Worm (Caenorhabditis elegans) whole organism, L1 larva: Measurements from ENCODE around the gene trr-1.

Source experiments
- C04F5.9 ChIP-seq: sonication (generic microtip); optimal IDR thresholded peaks from 2 replicates; lab custom pipeline; 2016; ENCODE audit warnings: missing genetic modification characterization, missing compliant biosample characterization
- C16A3.4 ChIP-seq: fragments of 150-350 bp; optimal IDR thresholded peaks from 2 replicates; lab custom pipeline; 2014; ENCODE audit warnings: missing biosample characterization, missing genetic modification characterization
- C34B4.2 ChIP-seq: sonication (generic microtip); optimal IDR thresholded peaks from 2 replicates; lab custom pipeline; 2017; ENCODE audit warnings: mild to moderate bottlenecking, missing genetic modification characterization, missing compliant biosample characterization
- Y116A8C.19 ChIP-seq: sonication (generic microtip); optimal IDR thresholded peaks from 2 replicates; lab custom pipeline; 2016; ENCODE audit warnings: missing compliant biosample characterization, missing genetic modification characterization, borderline replicate concordance
- aly-2 ChIP-seq: fragments of 150-350 bp; optimal IDR thresholded peaks from 2 replicates; lab custom pipeline; 2014; ENCODE audit warnings: missing biosample characterization, missing genetic modification characterization
- ceh-8 ChIP-seq: fragments of 200-800 bp; sonication (Bioruptor generic); optimal IDR thresholded peaks from 2 replicates; lab custom pipeline; 2018; ENCODE audit warnings: mild to moderate bottlenecking, missing genetic modification characterization, moderate library complexity, missing compliant biosample characterization
- ceh-82 ChIP-seq, 3 experiments: fragments of 150-350 bp in 1 of 3; sonication (generic microtip) in 2 of 3; optimal IDR thresholded peaks; 2 replicates each; lab custom pipeline; 2014 to 2017; ENCODE audit warnings: missing biosample characterization in 3 of 3, missing genetic modification characterization in 3 of 3
- dsc-1 ChIP-seq: sonication (generic microtip); optimal IDR thresholded peaks from 2 replicates; lab custom pipeline; 2016; ENCODE audit warnings: mild to moderate bottlenecking, missing genetic modification characterization, missing compliant biosample characterization
- efl-1 ChIP-seq, 4 experiments: fragments of 150-350 bp; optimal IDR thresholded peaks in 3 of 4; peaks in 1 of 4; 1 replicate in 1 of 4; 2 replicates in 3 of 4; lab custom pipeline; 2014; ENCODE audit warnings: missing biosample characterization in 2 of 4, missing genetic modification characterization in 2 of 4, missing genetic modification reagents in 2 of 4
- elt-2 ChIP-seq: sonication (generic microtip); optimal IDR thresholded peaks from 2 replicates; lab custom pipeline; 2016; ENCODE audit warnings: missing genetic modification characterization, mild to moderate bottlenecking, inconsistent platforms, missing compliant biosample characterization, missing genetic modification reagents
- elt-3 ChIP-seq, 6 experiments: fragments of 150-350 bp in 1 of 6; sonication (generic microtip); optimal IDR thresholded peaks; 2 replicates each; lab custom pipeline; 2017 to 2018; ENCODE audit warnings: missing biosample characterization in 6 of 6, missing genetic modification characterization in 6 of 6, inconsistent platforms in 1 of 6
- ets-5 ChIP-seq: fragments of 200-800 bp; sonication (Bioruptor generic); IDR thresholded peaks from 2 replicates; pipeline ENCODE4 v1.3.6; 2022; ENCODE audit warnings: missing genetic modification characterization, missing compliant biosample characterization
- fkh-8 ChIP-seq: sonication (generic microtip); optimal IDR thresholded peaks from 2 replicates; lab custom pipeline; 2016; ENCODE audit warnings: mild to moderate bottlenecking, missing genetic modification characterization, missing compliant biosample characterization
- hlh-4 ChIP-seq: sonication (generic microtip); optimal IDR thresholded peaks from 2 replicates; lab custom pipeline; 2016; ENCODE audit warnings: mild to moderate bottlenecking, missing genetic modification characterization, missing compliant biosample characterization
- irx-1 ChIP-seq: sonication (generic microtip); optimal IDR thresholded peaks from 2 replicates; lab custom pipeline; 2016; ENCODE audit warnings: missing genetic modification characterization, missing compliant biosample characterization
- lin-13 ChIP-seq: fragments of 150-350 bp; optimal IDR thresholded peaks from 2 replicates; lab custom pipeline; 2014; ENCODE audit warnings: missing biosample characterization, missing genetic modification reagents, missing genetic modification characterization
- lin-15B ChIP-seq: fragments of 150-350 bp; sonication (generic microtip); optimal IDR thresholded peaks from 3 replicates; lab custom pipeline; 2014; ENCODE audit warnings: missing biosample characterization, missing genetic modification characterization
- lin-35 ChIP-seq, 2 experiments: fragments of 150-350 bp; optimal IDR thresholded peaks; 2 replicates each; lab custom pipeline; 2014; ENCODE audit warnings: missing biosample characterization in 2 of 2, missing genetic modification characterization in 2 of 2, missing genetic modification reagents in 2 of 2
- lin-39 ChIP-seq: fragments of 150-350 bp; optimal IDR thresholded peaks from 2 replicates; lab custom pipeline; 2014; ENCODE audit warnings: missing biosample characterization, missing genetic modification reagents, missing genetic modification characterization
- lir-3 ChIP-seq: sonication (generic microtip); optimal IDR thresholded peaks from 2 replicates; lab custom pipeline; 2016; ENCODE audit warnings: mild to moderate bottlenecking, missing genetic modification characterization, moderate library complexity, missing compliant biosample characterization; ENCODE audit not compliant: poor library complexity
- lsy-2 ChIP-seq, 2 experiments: fragments of 150-350 bp; optimal IDR thresholded peaks; 2 replicates each; lab custom pipeline; 2014; ENCODE audit warnings: missing biosample characterization in 2 of 2, missing genetic modification characterization in 2 of 2
- mab-9 ChIP-seq: fragments of 200-800 bp; sonication (Bioruptor generic); IDR thresholded peaks from 2 replicates; pipeline ENCODE4 v1.3.6; 2022; ENCODE audit warnings: missing genetic modification reagents, missing genetic modification characterization, missing compliant biosample characterization
- mdl-1 ChIP-seq, 2 experiments: fragments of 150-350 bp; optimal IDR thresholded peaks; 2 replicates each; lab custom pipeline; 2014 to 2017; ENCODE audit warnings: missing biosample characterization in 2 of 2, missing genetic modification characterization in 2 of 2, inconsistent platforms in 1 of 2
- mef-2 ChIP-seq: fragments of 150-350 bp; optimal IDR thresholded peaks from 2 replicates; lab custom pipeline; 2014; ENCODE audit warnings: missing biosample characterization, missing genetic modification characterization
- nhr-12 ChIP-seq: sonication (generic microtip); optimal IDR thresholded peaks from 2 replicates; lab custom pipeline; 2017; ENCODE audit warnings: missing biosample characterization, missing genetic modification characterization
- nhr-47 ChIP-seq: sonication (generic microtip); optimal IDR thresholded peaks from 2 replicates; lab custom pipeline; 2016; ENCODE audit warnings: mild to moderate bottlenecking, missing genetic modification characterization, moderate library complexity, missing compliant biosample characterization
- nhr-71 ChIP-seq: sonication (generic microtip); optimal IDR thresholded peaks from 2 replicates; lab custom pipeline; 2016; ENCODE audit warnings: mild to moderate bottlenecking, missing genetic modification characterization, moderate library complexity, missing compliant biosample characterization
- nhr-76 ChIP-seq: sonication (generic microtip); optimal IDR thresholded peaks from 2 replicates; lab custom pipeline; 2017; ENCODE audit warnings: missing biosample characterization, missing genetic modification characterization
- nhr-85 ChIP-seq: sonication (generic microtip); peaks from one replicate; lab custom pipeline; 2016; ENCODE audit warnings: missing genetic modification characterization, inconsistent platforms, missing compliant biosample characterization
- pag-3 ChIP-seq: sonication (generic microtip); optimal IDR thresholded peaks from 2 replicates; lab custom pipeline; 2017; ENCODE audit warnings: missing genetic modification characterization, mild to moderate bottlenecking, missing compliant biosample characterization, antibody characterized with exemption, borderline replicate concordance; ENCODE audit not compliant: insufficient read depth
- pax-3 ChIP-seq: fragments of 200-800 bp; sonication (Bioruptor generic); optimal IDR thresholded peaks from 2 replicates; lab custom pipeline; 2018; ENCODE audit warnings: mild to moderate bottlenecking, missing genetic modification characterization, moderate library complexity, missing compliant biosample characterization
- rnt-1 ChIP-seq: sonication (generic microtip); optimal IDR thresholded peaks from 2 replicates; lab custom pipeline; 2016; ENCODE audit warnings: mild to moderate bottlenecking, missing genetic modification characterization, moderate library complexity, missing compliant biosample characterization
- skn-1 ChIP-seq: fragments of 150-350 bp; optimal IDR thresholded peaks from 2 replicates; lab custom pipeline; 2014; ENCODE audit warnings: missing biosample characterization, missing genetic modification characterization
- snu-23 ChIP-seq: sonication (generic microtip); optimal IDR thresholded peaks from 2 replicates; lab custom pipeline; 2016; ENCODE audit warnings: missing genetic modification characterization, missing compliant biosample characterization
- sox-4 ChIP-seq: sonication (generic microtip); optimal IDR thresholded peaks from 2 replicates; lab custom pipeline; 2016; ENCODE audit warnings: missing genetic modification characterization, missing compliant biosample characterization
- sup-37 ChIP-seq: fragments of 200-800 bp; sonication (Bioruptor generic); optimal IDR thresholded peaks from 2 replicates; lab custom pipeline; 2018; ENCODE audit warnings: mild to moderate bottlenecking, missing genetic modification characterization, missing compliant biosample characterization
- unc-130 ChIP-seq: fragments of 150-350 bp; optimal IDR thresholded peaks from 2 replicates; lab custom pipeline; 2017; ENCODE audit warnings: missing biosample characterization, missing genetic modification characterization, inconsistent platforms
- unc-98 ChIP-seq: fragments of 200-800 bp; sonication (Bioruptor generic); IDR thresholded peaks from 2 replicates; pipeline ENCODE4 v1.3.6; 2022; ENCODE audit warnings: missing genetic modification characterization, missing compliant biosample characterization
- vab-15 ChIP-seq: sonication (generic microtip); optimal IDR thresholded peaks from 2 replicates; lab custom pipeline; 2017; ENCODE audit warnings: missing genotype, mild to moderate bottlenecking, missing genetic modification characterization, missing compliant biosample characterization
- zag-1 ChIP-seq: fragments of 150-350 bp; optimal IDR thresholded peaks from 2 replicates; lab custom pipeline; 2014; ENCODE audit warnings: missing biosample characterization, missing genetic modification characterization

trr-1 gene

ce11 chrII:11723904-11724303 is 48.2 kb upstream of the trr-1 start, which contains the start of gene ldh-1:
Gene ldh-1, plus strand, starts transcription at chrII:11724204.
- no peak for TF ChIP-seq nhr-47 (tag; lab: Kevin White, UChicago)
- TF ChIP-seq dsc-1: peak; percentile 40

- TF ChIP-seq ets-5: no peak
- TF ChIP-seq elt-3 (tag; optimal IDR thresholded peaks at IDR 0.05; lab: Kevin White, UChicago): no peak
- no peak for TF ChIP-seq nhr-76
- TF ChIP-seq mdl-1 (tag; optimal IDR thresholded peaks at IDR 0.05; lab: Kevin White, UChicago): no peak
- TF ChIP-seq sup-37 (GFP tag; lab: Kevin White, UChicago): no peak
- TF ChIP-seq zag-1 (tag; lab: Kevin White, UChicago): no peak
- no peak for TF ChIP-seq C04F5.9 (tag; lab: Kevin White, UChicago)
- no peak for TF ChIP-seq C34B4.2 (tag; lab: Kevin White, UChicago)
- no peak for TF ChIP-seq mab-9
- TF ChIP-seq pax-3 (tag; lab: Kevin White, UChicago): peak; percentile 2
- no peak for TF ChIP-seq Y116A8C.19 (tag; lab: Kevin White, UChicago)
- no peak for TF ChIP-seq lsy-2 (tag; optimal IDR thresholded peaks at IDR 0.05; lab: Kevin White, UChicago)
- TF ChIP-seq vab-15 (tag; lab: Kevin White, UChicago): no peak
- TF ChIP-seq rnt-1 (tag; lab: Kevin White, UChicago): no peak
- TF ChIP-seq sox-4: peak; percentile 17
- TF ChIP-seq aly-2 (tag; lab: Kevin White, UChicago): no peak
- TF ChIP-seq fkh-8 (tag; lab: Kevin White, UChicago): peak; percentile 90
- TF ChIP-seq pag-3 (tag; lab: Kevin White, UChicago): no peak
- TF ChIP-seq lin-15B (tag; lab: Kevin White, UChicago): no peak
- no peak for TF ChIP-seq lin-39
- no peak for TF ChIP-seq skn-1
- TF ChIP-seq nhr-71 (tag; lab: Kevin White, UChicago): peak; percentile 11
- TF ChIP-seq snu-23: no peak
- no peak for TF ChIP-seq lin-35 (GFP tag; optimal IDR thresholded peaks at IDR 0.05; lab: Kevin White, UChicago)
- no peak for TF ChIP-seq ceh-8 (GFP tag; lab: Kevin White, UChicago)
- no peak for TF ChIP-seq unc-130 (tag; lab: Kevin White, UChicago)
- TF ChIP-seq elt-2 (tag; lab: Kevin White, UChicago): no peak
- no peak for TF ChIP-seq hlh-4
- TF ChIP-seq ceh-82 (tag; optimal IDR thresholded peaks at IDR 0.05; lab: Kevin White, UChicago): no peak
- TF ChIP-seq, all 84 proteins: peak for 4
Observed at ce11 chrII:11722164-11722563, 46.4 kb upstream of the trr-1 start.

ce11 chrII:11721604-11722003 is 45.9 kb upstream of the trr-1 start:
- TF ChIP-seq lin-13 (GFP tag; lab: Kevin White, UChicago) (no peak), mef-2 (tag; lab: Kevin White, UChicago) (no peak), C04F5.9 (tag; lab: Kevin White, UChicago) (no peak), unc-98 (GFP tag; lab: Robert Waterston, UW) (no peak), efl-1 (optimal IDR thresholded peaks at IDR 0.05; lab: Kevin White, UChicago) (no peak), efl-1 (GFP tag; optimal IDR thresholded peaks at IDR 0.05 in 1 of 2; lab: Kevin White, UChicago) (no peak)

ce11 chrII:11720819-11721218 is 45.1 kb upstream of the trr-1 start:
- TF ChIP-seq lir-3: no peak
- no peak for TF ChIP-seq fkh-8 (tag; lab: Kevin White, UChicago)
- no peak for TF ChIP-seq C16A3.4
- TF ChIP-seq nhr-12 (tag; lab: Kevin White, UChicago): no peak
- TF ChIP-seq lin-13 (GFP tag; lab: Kevin White, UChicago): no peak
- TF ChIP-seq nhr-85 (tag; lab: Kevin White, UChicago): no peak
- TF ChIP-seq irx-1 (tag; lab: Kevin White, UChicago): no peak
